Worm (Caenorhabditis elegans): Measurements from ENCODE around the gene glb-7.

Gene glb-7

ce11 chrIV:2162256-2162655 lies 39.7 kb downstream of the glb-7 start:
- TF ChIP-seq hmg-4 (GFP tag; optimal IDR thresholded peaks at IDR 0.05) (no peak), ceh-13 (GFP tag; optimal IDR thresholded peaks at IDR 0.05) (no peak), F13C5.2 (tag; optimal IDR thresholded peaks at IDR 0.05) (no peak), aly-1 (tag; optimal IDR thresholded peaks at IDR 0.05) (no peak), tbx-11 (GFP tag; IDR thresholded peaks at IDR 0.05) (no peak), B0310.2 (tag; optimal IDR thresholded peaks at IDR 0.05) (no peak), hmbx-1 (tag; optimal IDR thresholded peaks at IDR 0.05) (no peak), scrt-1 (GFP tag; IDR thresholded peaks at IDR 0.05) (no peak), ets-7 (tag; optimal IDR thresholded peaks at IDR 0.05) (no peak), tbx-37 (GFP tag; conservative IDR thresholded peaks at IDR 0.05) (no peak)

ce11 chrIV:2168514-2168913 lies 45.9 kb downstream of the glb-7 start, which contains the start of gene C54E4.4:
TSS of gene C54E4.4 (minus strand) at chrIV:2168614.
- no peak for TF ChIP-seq tbx-37 (GFP tag; conservative IDR thresholded peaks at IDR 0.05)
- no peak for TF ChIP-seq aly-1 (tag; optimal IDR thresholded peaks at IDR 0.05)
- TF ChIP-seq tbx-11 (GFP tag; IDR thresholded peaks at IDR 0.05): no peak
- TF ChIP-seq ceh-13 (GFP tag; optimal IDR thresholded peaks at IDR 0.05): no peak

- TF ChIP-seq ama-1 (optimal IDR thresholded peaks at IDR 0.05): no peak
- no peak for TF ChIP-seq scrt-1 (GFP tag; IDR thresholded peaks at IDR 0.05)
- no peak for TF ChIP-seq B0310.2 (tag; optimal IDR thresholded peaks at IDR 0.05)
- no peak for TF ChIP-seq hmg-4 (GFP tag; optimal IDR thresholded peaks at IDR 0.05)
- no peak for TF ChIP-seq aly-1 (tag; optimal IDR thresholded peaks at IDR 0.05)
- TF ChIP-seq ceh-36 (tag; optimal IDR thresholded peaks at IDR 0.05): no peak
- TF ChIP-seq flt-1 (GFP tag; IDR thresholded peaks at IDR 0.05): no peak
- no peak for TF ChIP-seq sea-1 (GFP tag; conservative IDR thresholded peaks at IDR 0.05)
- TF ChIP-seq hnd-1 (tag; optimal IDR thresholded peaks at IDR 0.05): no peak
- TF ChIP-seq tbx-37 (GFP tag; conservative IDR thresholded peaks at IDR 0.05): no peak
- no peak for TF ChIP-seq F13C5.2 (tag; optimal IDR thresholded peaks at IDR 0.05)
- TF ChIP-seq tra-4 (tag; optimal IDR thresholded peaks at IDR 0.05): no peak
- no peak for TF ChIP-seq tbx-11 (GFP tag; IDR thresholded peaks at IDR 0.05)
- no peak for TF ChIP-seq ceh-13 (GFP tag; optimal IDR thresholded peaks at IDR 0.05)
- no peak for TF ChIP-seq pes-1 (GFP tag; IDR thresholded peaks at IDR 0.05)
- TF ChIP-seq hmbx-1 (tag; optimal IDR thresholded peaks at IDR 0.05): no peak
- no peak for TF ChIP-seq ets-7 (tag; optimal IDR thresholded peaks at IDR 0.05)
These were observed 47.7 kb downstream of the glb-7 start for ce11 chrIV:2170332-2170731.

ce11 chrIV:2172880-2173279 lies 50.3 kb downstream of the glb-7 start:
- TF ChIP-seq tbx-37 (GFP tag; conservative IDR thresholded peaks at IDR 0.05) (no peak), tra-4 (tag; optimal IDR thresholded peaks at IDR 0.05) (no peak), hmbx-1 (tag; optimal IDR thresholded peaks at IDR 0.05) (no peak), ceh-13 (GFP tag; optimal IDR thresholded peaks at IDR 0.05) (no peak), B0310.2 (tag; optimal IDR thresholded peaks at IDR 0.05) (no peak), sea-1 (GFP tag; conservative IDR thresholded peaks at IDR 0.05) (no peak), F13C5.2 (tag; optimal IDR thresholded peaks at IDR 0.05) (no peak)

- TF ChIP-seq tbx-11 (GFP tag; IDR thresholded peaks at IDR 0.05): no peak
- TF ChIP-seq tra-4 (tag; optimal IDR thresholded peaks at IDR 0.05): no peak
- TF ChIP-seq scrt-1 (GFP tag; IDR thresholded peaks at IDR 0.05): no peak
- no peak for TF ChIP-seq ama-1 (optimal IDR thresholded peaks at IDR 0.05)
- no peak for TF ChIP-seq ets-7 (tag; optimal IDR thresholded peaks at IDR 0.05)
- TF ChIP-seq sea-1 (GFP tag; conservative IDR thresholded peaks at IDR 0.05): no peak
- no peak for TF ChIP-seq pes-1 (GFP tag; IDR thresholded peaks at IDR 0.05)
- TF ChIP-seq hnd-1 (tag; optimal IDR thresholded peaks at IDR 0.05): no peak
- no peak for TF ChIP-seq ceh-13 (GFP tag; optimal IDR thresholded peaks at IDR 0.05)
- TF ChIP-seq B0310.2 (tag; optimal IDR thresholded peaks at IDR 0.05): no peak
- no peak for TF ChIP-seq ceh-36 (tag; optimal IDR thresholded peaks at IDR 0.05)
- TF ChIP-seq F13C5.2 (tag; optimal IDR thresholded peaks at IDR 0.05): no peak
- no peak for TF ChIP-seq hmbx-1 (tag; optimal IDR thresholded peaks at IDR 0.05)
- no peak for TF ChIP-seq tbx-37 (GFP tag; conservative IDR thresholded peaks at IDR 0.05)
These were observed 52.7 kb downstream of the glb-7 start, which contains the start of gene C54E4.1 for ce11 chrIV:2175291-2175690. TSS of gene C54E4.1 (plus strand) at chrIV:2175591.
